Worm (Caenorhabditis elegans): ENCODE measurements around the gene Y57G11B.2.

The Y57G11B.2 gene

DNA sequence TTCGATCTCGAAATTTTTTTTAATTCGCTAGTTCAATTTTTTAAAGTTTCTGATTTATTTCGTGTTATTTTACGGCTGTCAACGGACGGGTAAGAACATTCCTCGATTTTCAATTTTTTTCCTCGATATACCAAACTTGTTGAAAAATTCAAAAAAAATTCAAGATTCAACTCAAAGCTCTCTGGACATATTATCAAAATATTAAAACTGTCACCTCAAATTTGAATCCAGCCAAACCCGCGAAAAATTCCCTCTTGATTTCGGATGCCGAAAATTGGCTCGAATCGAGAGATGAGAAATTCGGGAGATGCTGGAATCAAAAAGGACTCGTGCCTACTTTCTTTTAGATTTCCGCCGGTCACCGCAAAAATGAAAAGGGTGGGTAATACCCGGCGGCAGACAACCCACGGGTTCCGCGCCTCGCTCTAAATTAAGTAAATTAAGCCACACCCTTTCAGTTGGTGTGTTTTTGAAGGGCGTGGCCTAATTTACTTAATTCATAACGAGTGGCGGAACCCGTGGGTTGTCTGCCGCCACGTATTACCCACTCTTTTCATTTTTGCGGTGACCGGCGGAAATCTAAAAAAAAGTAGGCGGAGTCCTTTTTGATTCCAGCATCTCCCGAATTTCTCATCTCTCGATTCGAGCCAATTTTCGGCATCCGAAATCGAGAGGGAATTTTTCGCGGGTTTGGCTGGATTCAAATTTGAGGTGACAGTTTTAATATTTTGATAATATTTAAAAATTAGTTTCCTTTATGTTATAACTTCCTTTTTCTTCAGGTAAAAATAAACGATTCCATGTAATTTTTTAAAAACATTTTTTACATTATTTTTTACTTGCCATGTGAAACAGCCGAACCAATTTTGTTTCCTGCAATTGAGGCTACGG, 39.6 kb upstream of the Y57G11B.2 start:
- TF ChIP-seq ceh-91 (GFP tag; IDR thresholded peaks at IDR 0.05): peak; percentile 62; the same call in 1 of the 2 replicates
- TF ChIP-seq C17E4.6 (GFP tag; IDR thresholded peaks at IDR 0.05): peak; percentile 73; the same call in 1 of the 2 replicates
- TF ChIP-seq hmg-1.2 (GFP tag; IDR thresholded peaks at IDR 0.05): peak; percentile 84
- peak; percentile 26 for TF ChIP-seq lin-54 (GFP tag; optimal IDR thresholded peaks at IDR 0.05)
- peak; percentile 66 for TF ChIP-seq mcd-1 (GFP tag; IDR thresholded peaks at IDR 0.05)
- TF ChIP-seq Y53G8AR.9 (GFP tag; conservative IDR thresholded peaks at IDR 0.05): peak; percentile 86
- peak; percentile 52; the same call in 1 of the 2 replicates for TF ChIP-seq B0336.3 (GFP tag; IDR thresholded peaks at IDR 0.05)
- 0 out of 2 replicates have a peak, but pooled peaks have one; percentile 10 for TF ChIP-seq F39B2.1 (GFP tag; IDR thresholded peaks at IDR 0.05)
- TF ChIP-seq ceh-100 (GFP tag; IDR thresholded peaks at IDR 0.05): peak; percentile 87
- TF ChIP-seq ztf-28 (GFP tag; IDR thresholded peaks at IDR 0.05): peak; percentile 82; the same call in 1 of the 2 replicates
- peak; percentile 88 for TF ChIP-seq rcor-1 (GFP tag; IDR thresholded peaks at IDR 0.05)
- TF ChIP-seq madf-8 (GFP tag; conservative IDR thresholded peaks at IDR 0.05): peak; percentile 57
- TF ChIP-seq F33H1.4 (GFP tag; IDR thresholded peaks at IDR 0.05): peak; percentile 63
- peak; percentile 56; the same call in 1 of the 2 replicates for TF ChIP-seq hmg-20 (GFP tag; IDR thresholded peaks at IDR 0.05)
- TF ChIP-seq egrh-3 (GFP tag; IDR thresholded peaks at IDR 0.05): peak; percentile 45; the same call in 1 of the 2 replicates
- peak; percentile 99 for TF ChIP-seq pbrm-1 (GFP tag; IDR thresholded peaks at IDR 0.05)
- TF ChIP-seq lsl-1 (GFP tag; optimal IDR thresholded peaks at IDR 0.05): peak; percentile 44
- peak; percentile 100 for TF ChIP-seq attf-6 (GFP tag; IDR thresholded peaks at IDR 0.05)
- TF ChIP-seq nfyb-1 (GFP tag; IDR thresholded peaks at IDR 0.05): peak; percentile 77
- TF ChIP-seq attf-3 (GFP tag; conservative IDR thresholded peaks at IDR 0.05): peak; percentile 48; the same call in 1 of the 2 replicates
- peak; percentile 81 for TF ChIP-seq snpc-1.1 (tag; optimal IDR thresholded peaks at IDR 0.05; ENCODE audit: insufficient read depth)
- TF ChIP-seq snpc-1.3 (tag; optimal IDR thresholded peaks at IDR 0.05; ENCODE audit: insufficient read depth): peak; percentile 8
- TF ChIP-seq xnd-1 (tag; optimal IDR thresholded peaks at IDR 0.05): peak; percentile 33
- peak; percentile 72 for TF ChIP-seq Y56A3A.18 (GFP tag; IDR thresholded peaks at IDR 0.05)
- peak; percentile 97 for TF ChIP-seq D2030.7 (GFP tag; IDR thresholded peaks at IDR 0.05)
- TF ChIP-seq ekl-4 (GFP tag; IDR thresholded peaks at IDR 0.05): peak; percentile 78
- peak; percentile 43; the same call in 1 of the 2 replicates for TF ChIP-seq Y53F4B.3 (GFP tag; IDR thresholded peaks at IDR 0.05)
- TF ChIP-seq cebp-2 (GFP tag; IDR thresholded peaks at IDR 0.05): peak; percentile 91; the same call in 1 of the 2 replicates
- peak; percentile 18 for TF ChIP-seq F49E8.2 (tag; optimal IDR thresholded peaks at IDR 0.05; ENCODE audit: insufficient read depth)
- peak; percentile 75; the same call in 1 of the 2 replicates for TF ChIP-seq madf-3 (GFP tag; IDR thresholded peaks at IDR 0.05)
- TF ChIP-seq snpc-3.4 (tag; optimal IDR thresholded peaks at IDR 0.05): peak; percentile 16
- peak; percentile 86 for TF ChIP-seq dox-1 (GFP tag; IDR thresholded peaks at IDR 0.05)
- TF ChIP-seq B0019.2 (GFP tag; conservative IDR thresholded peaks at IDR 0.05): peak; percentile 39; the same call in 1 of the 2 replicates
- TF ChIP-seq snpc-4 (GFP tag; optimal IDR thresholded peaks at IDR 0.05): peak; percentile 91
- peak; percentile 93 to 99 (median 94) for TF ChIP-seq snpc-4 (tag; optimal IDR thresholded peaks at IDR 0.05)
- peak; percentile 68 for TF ChIP-seq tbp1 (GFP tag; optimal IDR thresholded peaks at IDR 0.05)
- TF ChIP-seq nfya-2 (GFP tag; IDR thresholded peaks at IDR 0.05): 0 out of 2 replicates have a peak, but pooled peaks have one; percentile 55
- peak; percentile 80 for TF ChIP-seq hsf-1 (GFP tag; IDR thresholded peaks at IDR 0.05)
- 0 out of 2 replicates have a peak, but pooled peaks have one; percentile 13 for TF ChIP-seq lir-1 (GFP tag; conservative IDR thresholded peaks at IDR 0.05)
- TF ChIP-seq ztf-25 (GFP tag; IDR thresholded peaks at IDR 0.05): 0 out of 2 replicates have a peak, but pooled peaks have one; percentile 25
- peak; percentile 88 for TF ChIP-seq madf-6 (GFP tag; IDR thresholded peaks at IDR 0.05)

Measured in whole organism, young adult.